Worm (Caenorhabditis elegans) whole organism, L3 larva: Measurements from ENCODE around the gene R52.6.

Source experiments
- R02D3.7 ChIP-seq: fragments of 150-350 bp; optimal IDR thresholded peaks from 2 replicates; lab custom pipeline; 2014; ENCODE audit warnings: missing biosample characterization, missing genetic modification characterization
- ZK546.5 ChIP-seq: sonication (generic microtip); optimal IDR thresholded peaks from 2 replicates; lab custom pipeline; 2017; ENCODE audit warnings: missing biosample characterization, missing genetic modification characterization
- ama-1 ChIP-seq: fragments of 150-350 bp; optimal IDR thresholded peaks from 2 replicates; lab custom pipeline; 2018
- ceh-16 ChIP-seq: sonication (generic microtip); optimal IDR thresholded peaks from 2 replicates; lab custom pipeline; 2017; ENCODE audit warnings: missing biosample characterization, missing genetic modification characterization
- ceh-9 ChIP-seq: sonication (generic microtip); optimal IDR thresholded peaks from 2 replicates; lab custom pipeline; 2018; ENCODE audit warnings: missing biosample characterization, missing genetic modification characterization
- egl-27 ChIP-seq: sonication (generic microtip); optimal IDR thresholded peaks from 4 replicates; lab custom pipeline; 2017; ENCODE audit warnings: missing biosample characterization, missing genetic modification reagents, missing genetic modification characterization
- egl-5 ChIP-seq: fragments of 150-350 bp; optimal IDR thresholded peaks from 2 replicates; lab custom pipeline; 2017; ENCODE audit warnings: missing biosample characterization, missing genetic modification reagents, missing genetic modification characterization, inconsistent platforms
- elt-2 ChIP-seq: sonication (generic microtip); optimal IDR thresholded peaks from 2 replicates; lab custom pipeline; 2016; ENCODE audit warnings: missing genetic modification reagents, mild to moderate bottlenecking, missing genetic modification characterization, missing compliant biosample characterization
- elt-3 ChIP-seq, 3 experiments: fragments of 150-350 bp in 1 of 3; sonication (generic microtip) in 2 of 3; optimal IDR thresholded peaks; 2 replicates in 2 of 3; 4 replicates in 1 of 3; lab custom pipeline; 2014 to 2017; ENCODE audit warnings: missing biosample characterization in 3 of 3, missing genetic modification characterization in 3 of 3
- eor-1 ChIP-seq, 2 experiments: fragments of 150-350 bp; optimal IDR thresholded peaks; 2 replicates each; lab custom pipeline; 2014 to 2018; ENCODE audit warnings: missing biosample characterization in 2 of 2, missing genetic modification characterization in 2 of 2
- fkh-10 ChIP-seq: sonication (generic microtip); optimal IDR thresholded peaks from 2 replicates; lab custom pipeline; 2017; ENCODE audit warnings: missing biosample characterization, missing genetic modification reagents, missing genetic modification characterization
- fkh-2 ChIP-seq: fragments of 150-350 bp; optimal IDR thresholded peaks from 2 replicates; lab custom pipeline; 2014; ENCODE audit warnings: missing biosample characterization, missing genetic modification reagents, missing genetic modification characterization
- fos-1 ChIP-seq: fragments of 150-350 bp; optimal IDR thresholded peaks from 2 replicates; lab custom pipeline; 2014; ENCODE audit warnings: missing biosample characterization, missing genetic modification characterization
- lin-39 ChIP-seq: fragments of 150-350 bp; optimal IDR thresholded peaks from 2 replicates; lab custom pipeline; 2018; ENCODE audit warnings: missing biosample characterization, missing genetic modification reagents, missing genetic modification characterization
- mml-1 ChIP-seq: fragments of 150-350 bp; sonication (generic microtip); optimal IDR thresholded peaks from 3 replicates; lab custom pipeline; 2014; ENCODE audit warnings: missing biosample characterization, missing genetic modification characterization
- nfya-1 ChIP-seq: sonication (generic microtip); optimal IDR thresholded peaks from 2 replicates; lab custom pipeline; 2017; ENCODE audit warnings: missing genetic modification characterization, mild to moderate bottlenecking, missing compliant biosample characterization, antibody characterized with exemption, moderate library complexity; ENCODE audit not compliant: insufficient read depth
- nhr-11 ChIP-seq: fragments of 150-350 bp; optimal IDR thresholded peaks from 2 replicates; lab custom pipeline; 2014; ENCODE audit warnings: missing biosample characterization, missing genetic modification characterization
- nhr-23 ChIP-seq: fragments of 150-350 bp; optimal IDR thresholded peaks from 2 replicates; lab custom pipeline; 2014; ENCODE audit warnings: missing biosample characterization, missing genetic modification reagents, missing genetic modification characterization
- nhr-43 ChIP-seq: sonication (generic microtip); optimal IDR thresholded peaks from 2 replicates; lab custom pipeline; 2016; ENCODE audit warnings: mild to moderate bottlenecking, missing genetic modification characterization, missing compliant biosample characterization; ENCODE audit not compliant: poor library complexity, severe bottlenecking
- nhr-67 ChIP-seq: fragments of 150-350 bp; optimal IDR thresholded peaks from 2 replicates; lab custom pipeline; 2014; ENCODE audit warnings: missing biosample characterization, missing genetic modification characterization
- nhr-76 ChIP-seq: fragments of 150-350 bp; sonication (generic microtip); optimal IDR thresholded peaks from 5 replicates; lab custom pipeline; 2014; ENCODE audit warnings: missing biosample characterization, missing genetic modification characterization
- nhr-77 ChIP-seq: fragments of 150-350 bp; optimal IDR thresholded peaks from 2 replicates; lab custom pipeline; 2014; ENCODE audit warnings: missing biosample characterization, missing genetic modification characterization
- pqm-1 ChIP-seq: fragments of 150-350 bp; optimal IDR thresholded peaks from 2 replicates; lab custom pipeline; 2017; ENCODE audit warnings: missing biosample characterization, missing genetic modification characterization, inconsistent platforms
- sea-2 ChIP-seq: fragments of 150-350 bp; sonication (generic microtip); optimal IDR thresholded peaks from 4 replicates; lab custom pipeline; 2014; ENCODE audit warnings: missing biosample characterization, missing genetic modification reagents, missing genetic modification characterization
- skn-1 ChIP-seq: fragments of 150-350 bp; optimal IDR thresholded peaks from 2 replicates; lab custom pipeline; 2014; ENCODE audit warnings: missing biosample characterization, missing genetic modification characterization
- tbx-2 ChIP-seq: sonication (generic microtip); optimal IDR thresholded peaks from 2 replicates; lab custom pipeline; 2016; ENCODE audit warnings: mild to moderate bottlenecking, missing genetic modification characterization, missing compliant biosample characterization
- unc-39 ChIP-seq: sonication (generic microtip); optimal IDR thresholded peaks from 4 replicates; lab custom pipeline; 2017; ENCODE audit warnings: missing biosample characterization, missing genetic modification characterization
- ztf-11 ChIP-seq: fragments of 150-350 bp; optimal IDR thresholded peaks from 2 replicates; lab custom pipeline; 2014; ENCODE audit warnings: missing biosample characterization, missing genetic modification characterization
- ztf-4 ChIP-seq: fragments of 150-350 bp; optimal IDR thresholded peaks from 2 replicates; lab custom pipeline; 2014; ENCODE audit warnings: missing biosample characterization, missing genetic modification characterization

R52.6 gene

DNA sequence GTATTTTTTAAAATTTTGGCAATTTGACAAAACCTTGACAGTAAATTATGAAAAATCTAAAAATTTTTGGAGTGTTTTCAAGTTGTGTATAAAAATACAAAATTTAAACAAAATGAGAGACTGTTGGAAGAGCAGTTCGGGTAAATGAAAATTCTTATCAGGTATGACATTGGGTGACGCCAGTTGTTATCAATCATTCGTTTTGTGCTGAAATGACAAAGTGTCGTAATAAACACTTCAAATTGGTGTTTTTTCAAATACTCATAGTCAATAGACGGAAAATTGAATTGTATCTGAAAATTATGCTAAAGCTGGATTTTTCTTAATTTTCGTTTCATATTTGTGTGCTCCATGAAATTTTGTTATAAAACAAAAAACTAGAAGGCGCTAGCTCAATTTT, 9.9 kb upstream of the R52.6 start:
- TF ChIP-seq elt-2 (tag; lab: Kevin White, UChicago) (peak; percentile 55), lin-39 (tag; lab: Kevin White, UChicago) (no peak), ceh-9 (no peak)

DNA sequence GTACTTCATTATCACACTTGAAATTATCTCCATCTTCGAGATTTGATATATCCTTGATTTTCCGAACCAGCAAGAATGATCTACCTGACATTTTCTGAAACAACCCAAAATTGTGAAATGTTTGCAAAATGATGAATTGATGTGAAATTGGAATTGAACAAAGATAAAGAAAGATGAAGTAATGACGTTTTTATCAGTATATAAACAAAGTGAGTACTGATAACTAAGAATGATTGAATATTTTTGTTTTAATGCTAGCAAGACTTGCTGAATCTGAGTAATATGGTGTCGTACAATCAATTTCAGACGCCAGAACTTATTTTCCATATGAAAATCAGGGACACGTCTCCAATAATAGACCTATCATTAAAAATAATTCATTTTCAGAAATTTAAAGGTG, 9.2 kb upstream of the R52.6 start, which contains the start of gene math-37:
Gene math-37 (minus strand): TSS at position 101 of the 400 bp plus-strand sequence.
- TF ChIP-seq egl-5, result no peak
- peak; percentile 18 for TF ChIP-seq pqm-1 (tag; lab: Kevin White, UChicago)
- no peak for TF ChIP-seq fkh-10 (GFP tag; lab: Kevin White, UChicago)
- peak; percentile 55 for TF ChIP-seq elt-2 (tag; lab: Kevin White, UChicago)
- TF ChIP-seq ztf-4 (tag; lab: Kevin White, UChicago), result no peak

DNA sequence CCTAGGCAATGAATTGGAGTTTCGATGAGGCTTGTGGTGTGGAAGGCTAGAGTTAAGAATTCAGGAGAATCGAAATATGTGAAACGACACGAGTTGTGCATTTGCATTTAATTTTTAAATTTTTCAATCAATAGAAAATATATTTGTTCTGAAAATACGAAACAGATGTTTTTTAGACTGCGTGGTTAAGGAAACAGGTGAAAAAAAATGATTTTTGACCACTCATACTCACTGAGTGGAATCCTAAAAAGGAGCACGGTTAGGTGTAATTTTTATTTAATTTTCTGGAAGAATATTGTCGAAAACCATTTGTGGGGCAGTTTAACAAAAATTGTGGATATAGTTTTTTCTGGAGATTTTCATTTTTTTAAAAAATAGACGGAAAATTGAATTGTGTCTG, 3.9 kb upstream of the R52.6 start, which contains the start of gene srh-195:
Gene srh-195 (minus strand): TSS at position 101 of the 400 bp plus-strand sequence.
- TF ChIP-seq nhr-67, result no peak
- no peak for TF ChIP-seq mml-1 (tag; lab: Kevin White, UChicago)
- TF ChIP-seq ceh-16, result no peak
- TF ChIP-seq ztf-11 (tag; lab: Kevin White, UChicago), result no peak
- no peak for TF ChIP-seq skn-1
- TF ChIP-seq fkh-2 (tag; lab: Kevin White, UChicago), result no peak
- no peak for TF ChIP-seq ztf-4 (tag; lab: Kevin White, UChicago)
- no peak for TF ChIP-seq egl-27 (tag; lab: Kevin White, UChicago)
- no peak for TF ChIP-seq nhr-43 (tag; lab: Kevin White, UChicago)
- no peak for TF ChIP-seq fkh-10 (GFP tag; lab: Kevin White, UChicago)
- no peak for TF ChIP-seq eor-1 (tag; optimal IDR thresholded peaks at IDR 0.05; lab: Kevin White, UChicago)
- no peak for TF ChIP-seq elt-3 (tag; optimal IDR thresholded peaks at IDR 0.05; lab: Kevin White, UChicago)
- TF ChIP-seq nhr-76, result no peak
- no peak for TF ChIP-seq tbx-2
- no peak for TF ChIP-seq nfya-1 (tag; lab: Kevin White, UChicago)
- TF ChIP-seq ZK546.5 (tag; lab: Kevin White, UChicago), result no peak

DNA sequence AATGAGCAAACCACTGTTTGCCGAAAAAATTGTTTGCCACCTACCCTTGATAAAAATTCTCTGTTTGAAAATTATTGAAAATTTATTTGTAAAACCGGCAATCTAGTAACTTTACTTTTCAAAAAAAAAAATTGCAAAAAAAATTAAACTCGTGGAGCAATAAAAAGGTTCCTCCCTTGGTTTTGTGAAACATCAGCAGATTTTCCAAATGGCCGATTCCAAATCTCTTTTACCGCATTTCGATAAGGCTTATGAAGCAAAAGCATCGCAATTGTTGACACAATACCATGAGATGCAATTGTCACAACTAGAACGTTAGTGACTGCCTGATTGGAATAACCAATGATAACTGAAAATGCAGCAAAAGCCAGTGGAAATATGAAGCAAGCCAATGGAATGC, 1.6 kb upstream of the R52.6 start:
- TF ChIP-seq fos-1 (tag; lab: Kevin White, UChicago), result no peak
- no peak for TF ChIP-seq unc-39
- no peak for TF ChIP-seq nhr-77 (tag; lab: Kevin White, UChicago)
- TF ChIP-seq nfya-1 (tag; lab: Kevin White, UChicago), result no peak

DNA sequence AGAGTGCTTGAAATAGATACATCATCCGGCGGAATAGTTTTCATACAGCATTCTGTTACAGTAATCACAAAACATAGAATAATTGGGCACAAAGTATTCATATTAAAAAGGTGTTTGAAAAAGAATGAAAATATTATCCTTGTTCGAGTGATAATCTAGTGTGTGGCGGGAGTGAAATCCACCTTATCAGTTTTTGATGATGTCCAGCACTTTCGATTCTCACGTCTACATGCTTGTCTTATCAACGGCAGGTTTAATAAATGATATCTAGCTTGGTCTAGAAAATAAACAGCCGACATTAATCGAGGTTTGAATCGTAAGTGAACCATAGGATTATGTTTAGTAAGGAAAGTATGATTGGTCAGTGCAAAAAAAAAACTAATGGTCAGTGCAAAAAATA, 2.9 kb downstream of the R52.6 start, which contains the start of gene R52.5:
Gene R52.5 (minus strand): TSS at position 101 of the 400 bp plus-strand sequence.
- TF ChIP-seq fkh-2 (tag; lab: Kevin White, UChicago) (no peak), skn-1 (no peak), tbx-2 (no peak), mml-1 (tag; lab: Kevin White, UChicago) (no peak), R02D3.7 (no peak), ceh-9 (no peak), nhr-11 (tag; lab: Kevin White, UChicago) (no peak), nhr-23 (tag; lab: Kevin White, UChicago) (no peak), egl-5 (no peak), lin-39 (tag; lab: Kevin White, UChicago) (no peak), ZK546.5 (tag; lab: Kevin White, UChicago) (no peak), fkh-10 (GFP tag; lab: Kevin White, UChicago) (no peak), nhr-76 (no peak), ztf-11 (tag; lab: Kevin White, UChicago) (no peak), ama-1 (lab: Kevin White, UChicago) (no peak), ztf-4 (tag; lab: Kevin White, UChicago) (no peak), fos-1 (tag; lab: Kevin White, UChicago) (no peak), sea-2 (GFP tag; lab: Kevin White, UChicago) (no peak), eor-1 (tag; optimal IDR thresholded peaks at IDR 0.05; lab: Kevin White, UChicago) (no peak)

DNA sequence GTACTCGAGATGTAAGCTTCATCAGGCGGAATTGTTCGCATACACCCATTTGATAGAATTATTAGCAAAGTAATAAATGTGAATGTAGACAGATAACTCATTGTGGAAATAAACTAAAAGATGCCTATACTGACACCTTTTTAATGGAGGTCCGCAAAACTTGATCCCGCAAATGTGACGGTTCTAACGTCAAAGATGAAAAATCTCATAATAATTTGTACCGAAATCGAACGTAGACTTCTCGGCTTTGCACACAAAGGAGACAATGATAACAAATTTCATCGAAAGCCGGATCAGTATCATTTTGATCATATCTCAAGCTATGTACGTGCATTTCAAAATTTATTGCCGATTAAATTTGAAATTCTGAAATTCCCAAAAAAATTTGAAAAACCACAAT, 4.6 kb downstream of the R52.6 start, which contains the start of gene R52.4:
Gene R52.4 (minus strand): TSS at position 101 of the 400 bp plus-strand sequence.
- no peak for TF ChIP-seq elt-2 (tag; lab: Kevin White, UChicago)
- TF ChIP-seq, all 47 proteins: peak for 0
